Worm (Caenorhabditis elegans) whole organism, L3 larva: ENCODE measurements around the gene F26A1.19.

Source experiments
- R02D3.7 ChIP-seq: fragments of 150-350 bp; optimal IDR thresholded peaks from 2 replicates; lab custom pipeline; 2014; ENCODE audit warnings: missing biosample characterization, missing genetic modification characterization
- ZK546.5 ChIP-seq: sonication (generic microtip); optimal IDR thresholded peaks from 2 replicates; lab custom pipeline; 2017; ENCODE audit warnings: missing biosample characterization, missing genetic modification characterization
- aly-2 ChIP-seq: fragments of 150-350 bp; optimal IDR thresholded peaks from 2 replicates; lab custom pipeline; 2014; ENCODE audit warnings: missing biosample characterization, missing genetic modification characterization
- ama-1 ChIP-seq: fragments of 150-350 bp; optimal IDR thresholded peaks from 2 replicates; lab custom pipeline; 2018
- ceh-16 ChIP-seq: sonication (generic microtip); optimal IDR thresholded peaks from 2 replicates; lab custom pipeline; 2017; ENCODE audit warnings: missing biosample characterization, missing genetic modification characterization
- ceh-28 ChIP-seq: fragments of 150-350 bp; optimal IDR thresholded peaks from 2 replicates; lab custom pipeline; 2014; ENCODE audit warnings: missing biosample characterization, missing genetic modification reagents, missing genetic modification characterization
- ceh-82 ChIP-seq: fragments of 150-350 bp; optimal IDR thresholded peaks from 2 replicates; lab custom pipeline; 2014; ENCODE audit warnings: missing biosample characterization, missing genetic modification characterization
- ceh-9 ChIP-seq: sonication (generic microtip); optimal IDR thresholded peaks from 2 replicates; lab custom pipeline; 2018; ENCODE audit warnings: missing biosample characterization, missing genetic modification characterization
- egl-27 ChIP-seq: sonication (generic microtip); optimal IDR thresholded peaks from 4 replicates; lab custom pipeline; 2017; ENCODE audit warnings: missing biosample characterization, missing genetic modification reagents, missing genetic modification characterization
- egl-5 ChIP-seq: fragments of 150-350 bp; optimal IDR thresholded peaks from 2 replicates; lab custom pipeline; 2017; ENCODE audit warnings: missing biosample characterization, missing genetic modification reagents, missing genetic modification characterization, inconsistent platforms
- elt-1 ChIP-seq: fragments of 150-350 bp; optimal IDR thresholded peaks from 2 replicates; lab custom pipeline; 2014; ENCODE audit warnings: missing biosample characterization, missing genetic modification characterization
- elt-2 ChIP-seq: sonication (generic microtip); optimal IDR thresholded peaks from 2 replicates; lab custom pipeline; 2016; ENCODE audit warnings: missing genetic modification reagents, mild to moderate bottlenecking, missing genetic modification characterization, missing compliant biosample characterization
- elt-3 ChIP-seq, 3 experiments: fragments of 150-350 bp in 1 of 3; sonication (generic microtip) in 2 of 3; optimal IDR thresholded peaks; 2 replicates in 2 of 3; 4 replicates in 1 of 3; lab custom pipeline; 2014 to 2017; ENCODE audit warnings: missing biosample characterization in 3 of 3, missing genetic modification characterization in 3 of 3
- eor-1 ChIP-seq, 2 experiments: fragments of 150-350 bp; optimal IDR thresholded peaks; 2 replicates each; lab custom pipeline; 2014 to 2018; ENCODE audit warnings: missing biosample characterization in 2 of 2, missing genetic modification characterization in 2 of 2
- fkh-10 ChIP-seq: sonication (generic microtip); optimal IDR thresholded peaks from 2 replicates; lab custom pipeline; 2017; ENCODE audit warnings: missing biosample characterization, missing genetic modification reagents, missing genetic modification characterization
- fkh-2 ChIP-seq: fragments of 150-350 bp; optimal IDR thresholded peaks from 2 replicates; lab custom pipeline; 2014; ENCODE audit warnings: missing biosample characterization, missing genetic modification reagents, missing genetic modification characterization
- fos-1 ChIP-seq: fragments of 150-350 bp; optimal IDR thresholded peaks from 2 replicates; lab custom pipeline; 2014; ENCODE audit warnings: missing biosample characterization, missing genetic modification characterization
- hmg-11 ChIP-seq: sonication (generic microtip); optimal IDR thresholded peaks from 2 replicates; lab custom pipeline; 2016; ENCODE audit warnings: missing genetic modification characterization, missing compliant biosample characterization
- jun-1 ChIP-seq: fragments of 150-350 bp; optimal IDR thresholded peaks from 2 replicates; lab custom pipeline; 2014; ENCODE audit warnings: missing biosample characterization, missing genetic modification reagents, missing genetic modification characterization
- lin-39 ChIP-seq: fragments of 150-350 bp; optimal IDR thresholded peaks from 2 replicates; lab custom pipeline; 2018; ENCODE audit warnings: missing biosample characterization, missing genetic modification reagents, missing genetic modification characterization
- mdl-1 ChIP-seq: fragments of 150-350 bp; optimal IDR thresholded peaks from 2 replicates; lab custom pipeline; 2014; ENCODE audit warnings: missing biosample characterization, missing genetic modification characterization
- mml-1 ChIP-seq: fragments of 150-350 bp; sonication (generic microtip); optimal IDR thresholded peaks from 3 replicates; lab custom pipeline; 2014; ENCODE audit warnings: missing biosample characterization, missing genetic modification characterization
- nfya-1 ChIP-seq: sonication (generic microtip); optimal IDR thresholded peaks from 2 replicates; lab custom pipeline; 2017; ENCODE audit warnings: missing genetic modification characterization, mild to moderate bottlenecking, missing compliant biosample characterization, antibody characterized with exemption, moderate library complexity; ENCODE audit not compliant: insufficient read depth
- nhr-11 ChIP-seq: fragments of 150-350 bp; optimal IDR thresholded peaks from 2 replicates; lab custom pipeline; 2014; ENCODE audit warnings: missing biosample characterization, missing genetic modification characterization
- nhr-12 ChIP-seq: fragments of 150-350 bp; optimal IDR thresholded peaks from 2 replicates; lab custom pipeline; 2014; ENCODE audit warnings: missing biosample characterization, missing genetic modification characterization
- nhr-23 ChIP-seq: fragments of 150-350 bp; optimal IDR thresholded peaks from 2 replicates; lab custom pipeline; 2014; ENCODE audit warnings: missing biosample characterization, missing genetic modification reagents, missing genetic modification characterization
- nhr-237 ChIP-seq: fragments of 150-350 bp; optimal IDR thresholded peaks from 2 replicates; lab custom pipeline; 2014; ENCODE audit warnings: missing biosample characterization, missing genetic modification characterization
- nhr-25 ChIP-seq: sonication (generic microtip); optimal IDR thresholded peaks from 2 replicates; lab custom pipeline; 2017; ENCODE audit warnings: missing biosample characterization, missing genetic modification characterization
- nhr-28 ChIP-seq: fragments of 150-350 bp; optimal IDR thresholded peaks from 2 replicates; lab custom pipeline; 2014; ENCODE audit warnings: missing biosample characterization, missing genetic modification characterization
- nhr-43 ChIP-seq: sonication (generic microtip); optimal IDR thresholded peaks from 2 replicates; lab custom pipeline; 2016; ENCODE audit warnings: mild to moderate bottlenecking, missing genetic modification characterization, missing compliant biosample characterization; ENCODE audit not compliant: poor library complexity, severe bottlenecking
- nhr-67 ChIP-seq: fragments of 150-350 bp; optimal IDR thresholded peaks from 2 replicates; lab custom pipeline; 2014; ENCODE audit warnings: missing biosample characterization, missing genetic modification characterization
- nhr-76 ChIP-seq: fragments of 150-350 bp; sonication (generic microtip); optimal IDR thresholded peaks from 5 replicates; lab custom pipeline; 2014; ENCODE audit warnings: missing biosample characterization, missing genetic modification characterization
- nhr-77 ChIP-seq: fragments of 150-350 bp; optimal IDR thresholded peaks from 2 replicates; lab custom pipeline; 2014; ENCODE audit warnings: missing biosample characterization, missing genetic modification characterization
- pha-4 ChIP-seq: fragments of 150-350 bp; optimal IDR thresholded peaks from 2 replicates; lab custom pipeline; 2014; ENCODE audit warnings: missing biosample characterization, missing genetic modification reagents, missing genetic modification characterization
- pqm-1 ChIP-seq: fragments of 150-350 bp; optimal IDR thresholded peaks from 2 replicates; lab custom pipeline; 2017; ENCODE audit warnings: missing biosample characterization, missing genetic modification characterization, inconsistent platforms
- sea-2 ChIP-seq: fragments of 150-350 bp; sonication (generic microtip); optimal IDR thresholded peaks from 4 replicates; lab custom pipeline; 2014; ENCODE audit warnings: missing biosample characterization, missing genetic modification reagents, missing genetic modification characterization
- skn-1 ChIP-seq: fragments of 150-350 bp; optimal IDR thresholded peaks from 2 replicates; lab custom pipeline; 2014; ENCODE audit warnings: missing biosample characterization, missing genetic modification characterization
- snpc-4 ChIP-seq: fragments of 150-350 bp; optimal IDR thresholded peaks from 2 replicates; lab custom pipeline; 2014; ENCODE audit warnings: missing biosample characterization, missing genetic modification characterization
- tbx-2 ChIP-seq: sonication (generic microtip); optimal IDR thresholded peaks from 2 replicates; lab custom pipeline; 2016; ENCODE audit warnings: mild to moderate bottlenecking, missing genetic modification characterization, missing compliant biosample characterization
- unc-39 ChIP-seq: sonication (generic microtip); optimal IDR thresholded peaks from 4 replicates; lab custom pipeline; 2017; ENCODE audit warnings: missing biosample characterization, missing genetic modification characterization
- unc-62 ChIP-seq: fragments of 150-350 bp; sonication (generic microtip); optimal IDR thresholded peaks from 4 replicates; lab custom pipeline; 2014; ENCODE audit warnings: missing biosample characterization, missing genetic modification reagents, missing genetic modification characterization
- zag-1 ChIP-seq: fragments of 150-350 bp; optimal IDR thresholded peaks from 2 replicates; lab custom pipeline; 2014; ENCODE audit warnings: missing biosample characterization, missing genetic modification characterization
- ztf-11 ChIP-seq: fragments of 150-350 bp; optimal IDR thresholded peaks from 2 replicates; lab custom pipeline; 2014; ENCODE audit warnings: missing biosample characterization, missing genetic modification characterization
- ztf-4 ChIP-seq: fragments of 150-350 bp; optimal IDR thresholded peaks from 2 replicates; lab custom pipeline; 2014; ENCODE audit warnings: missing biosample characterization, missing genetic modification characterization

Gene F26A1.19

ce11 chrIII:4837429-4837828 lies at the start of gene F26A1.19, which contains the start of gene acbp-7:
Gene F26A1.19 (plus strand): TSS chrIII:4837731.
Gene acbp-7 (plus strand): TSS chrIII:4837729.
- TF ChIP-seq nhr-25 (tag; lab: Kevin White, UChicago) (no peak), fkh-10 (GFP tag; lab: Kevin White, UChicago) (no peak), mml-1 (tag; lab: Kevin White, UChicago) (no peak), fkh-2 (tag; lab: Kevin White, UChicago) (no peak), ceh-82 (tag; lab: Kevin White, UChicago) (no peak), fos-1 (no peak), jun-1 (no peak), nhr-67 (no peak), unc-62 (no peak), nhr-11 (no peak), nhr-77 (tag; lab: Kevin White, UChicago) (no peak), ztf-4 (tag; lab: Kevin White, UChicago) (no peak), pqm-1 (tag; lab: Kevin White, UChicago) (no peak)

ce11 chrIII:4792560-4793136 lies 44.9 kb upstream of the F26A1.19 start, which contains the start of gene mip-1:
Gene mip-1 (plus strand): TSS chrIII:4793086.
- TF ChIP-seq lin-39 (tag; lab: Kevin White, UChicago) (no peak), ceh-82 (tag; lab: Kevin White, UChicago) (no peak), ZK546.5 (no peak), nhr-67 (no peak), nhr-25 (tag; lab: Kevin White, UChicago) (no peak), R02D3.7 (no peak), aly-2 (tag; lab: Kevin White, UChicago) (no peak), pqm-1 (tag; lab: Kevin White, UChicago) (no peak), ceh-9 (tag; lab: Kevin White, UChicago) (no peak), jun-1 (no peak), nhr-237 (no peak), elt-1 (tag; lab: Kevin White, UChicago) (no peak), nhr-23 (tag; lab: Kevin White, UChicago) (no peak), nhr-12 (tag; lab: Kevin White, UChicago) (no peak), ztf-4 (tag; lab: Kevin White, UChicago) (no peak), mdl-1 (tag; lab: Kevin White, UChicago) (no peak), egl-27 (tag; lab: Kevin White, UChicago) (no peak), nhr-43 (tag; lab: Kevin White, UChicago) (no peak), eor-1 (tag; optimal IDR thresholded peaks at IDR 0.05; lab: Kevin White, UChicago) (no peak), zag-1 (tag; lab: Kevin White, UChicago) (no peak)
- TF ChIP-seq, all 47 proteins: peak for 0

ce11 chrIII:4796039-4796438 lies 41.5 kb upstream of the F26A1.19 start:
- TF ChIP-seq nhr-23 (tag; lab: Kevin White, UChicago) (peak; percentile 70), ama-1 (lab: Kevin White, UChicago) (peak; percentile 59), unc-62 (no peak), nhr-28 (tag; lab: Kevin White, UChicago) (no peak), eor-1 (tag; optimal IDR thresholded peaks at IDR 0.05; lab: Kevin White, UChicago) (no peak), sea-2 (GFP tag; lab: Kevin White, UChicago) (no peak), nhr-11 (no peak), snpc-4 (peak; percentile 82), mdl-1 (tag; lab: Kevin White, UChicago) (no peak), aly-2 (tag; lab: Kevin White, UChicago) (no peak), skn-1 (peak; percentile 62), pqm-1 (tag; lab: Kevin White, UChicago) (peak; percentile 74), nhr-237 (no peak), ceh-9 (tag; lab: Kevin White, UChicago) (no peak), pha-4 (tag; lab: Kevin White, UChicago) (peak; percentile 90), R02D3.7 (peak; percentile 42), fkh-10 (GFP tag; lab: Kevin White, UChicago) (no peak), hmg-11 (tag; lab: Kevin White, UChicago) (peak; percentile 66), nhr-25 (tag; lab: Kevin White, UChicago) (peak; percentile 65), lin-39 (tag; lab: Kevin White, UChicago) (peak; percentile 22), unc-39 (no peak), ceh-28 (tag; lab: Kevin White, UChicago) (peak; percentile 73), ceh-16 (tag; lab: Kevin White, UChicago) (no peak), fkh-2 (tag; lab: Kevin White, UChicago) (no peak), nhr-76 (no peak), ceh-82 (tag; lab: Kevin White, UChicago) (no peak), nhr-12 (tag; lab: Kevin White, UChicago) (no peak), tbx-2 (tag; lab: Kevin White, UChicago) (no peak), mml-1 (tag; lab: Kevin White, UChicago) (no peak), ztf-4 (tag; lab: Kevin White, UChicago) (no peak), nhr-43 (tag; lab: Kevin White, UChicago) (peak; percentile 45), jun-1 (peak; percentile 96), ztf-11 (no peak), nhr-67 (no peak), fos-1 (peak; percentile 99), nfya-1 (tag; lab: Kevin White, UChicago) (peak; percentile 85), egl-27 (tag; lab: Kevin White, UChicago) (no peak), elt-3 (tag; optimal IDR thresholded peaks at IDR 0.05; lab: Kevin White, UChicago) (peak in 2 of 3 experiments; percentile 8 to 45), nhr-77 (tag; lab: Kevin White, UChicago) (peak; percentile 66), elt-1 (tag; lab: Kevin White, UChicago) (no peak), egl-5 (tag; lab: Kevin White, UChicago) (no peak), zag-1 (tag; lab: Kevin White, UChicago) (no peak), elt-2 (peak; percentile 58)
